Worm (Caenorhabditis elegans) whole organism, midembryonic: ENCODE data around the gene C06E8.5.

ENCODE experiments used
- T22C8.4 ChIP-seq: fragments of 200-800 bp; sonication (Bioruptor generic); IDR thresholded peaks from 2 replicates; pipeline ENCODE4 v1.3.6; 2022; ENCODE audit warnings: missing genetic modification characterization, missing compliant biosample characterization
- cog-1 ChIP-seq: sonication (generic microtip); optimal IDR thresholded peaks from 2 replicates; lab custom pipeline; 2016; ENCODE audit warnings: missing genetic modification characterization, missing compliant biosample characterization
- flt-1 ChIP-seq: fragments of 200-800 bp; sonication (Bioruptor generic); IDR thresholded peaks from 2 replicates; pipeline ENCODE4 v1.3.6; 2022; ENCODE audit warnings: missing genetic modification characterization, missing compliant biosample characterization
- klf-2 ChIP-seq: fragments of 200-800 bp; sonication (Bioruptor generic); conservative IDR thresholded peaks from 2 replicates; pipeline ENCODE4 v1.3.6; 2022; ENCODE audit warnings: missing genetic modification reagents, missing genetic modification characterization, missing compliant biosample characterization
- med-1 ChIP-seq: sonication (generic microtip); optimal IDR thresholded peaks from 2 replicates; lab custom pipeline; 2017; ENCODE audit warnings: missing genetic modification characterization, mild to moderate bottlenecking, missing compliant biosample characterization, antibody characterized with exemption, missing genetic modification reagents; ENCODE audit not compliant: insufficient read depth
- ref-1 ChIP-seq: fragments of 200-800 bp; sonication (Bioruptor generic); conservative IDR thresholded peaks from 2 replicates; pipeline ENCODE4 v1.3.6; 2022; ENCODE audit warnings: missing genetic modification reagents, missing genetic modification characterization, missing compliant biosample characterization
- ztf-23 ChIP-seq: fragments of 200-800 bp; sonication (Bioruptor generic); IDR thresholded peaks from 2 replicates; pipeline ENCODE4 v1.3.6; 2022; ENCODE audit warnings: missing genetic modification reagents, missing genetic modification characterization, missing compliant biosample characterization

DNA sequence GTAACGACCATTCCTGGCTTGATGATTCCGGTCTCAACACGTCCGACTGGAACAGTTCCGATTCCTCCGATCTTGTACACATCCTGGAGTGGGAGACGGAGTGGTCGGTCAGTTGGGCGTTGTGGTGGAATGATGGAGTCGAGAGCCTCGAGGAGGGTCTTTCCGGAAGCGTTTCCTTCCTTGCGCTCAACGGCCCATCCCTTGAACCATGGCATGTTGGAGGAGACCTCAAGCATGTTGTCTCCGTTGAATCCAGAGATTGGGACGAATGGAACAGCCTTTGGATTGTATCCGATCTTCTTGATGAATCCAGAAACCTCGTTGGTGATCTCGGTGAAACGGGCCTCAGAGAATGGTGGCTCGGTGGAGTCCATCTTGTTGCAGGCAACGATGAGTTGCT lies 34.5 kb downstream of the C06E8.5 start:
- TF ChIP-seq ztf-23 (GFP tag; lab: Robert Waterston, UW) (no peak), ref-1 (GFP tag; lab: Robert Waterston, UW) (no peak), T22C8.4 (GFP tag; lab: Robert Waterston, UW) (no peak), med-1 (no peak), klf-2 (GFP tag; lab: Robert Waterston, UW) (no peak), cog-1 (no peak), flt-1 (GFP tag; lab: Robert Waterston, UW) (no peak)
